Worm (Caenorhabditis elegans): ENCODE measurements around the gene nhr-227.

- TF ChIP-seq flt-1 (GFP tag; IDR thresholded peaks at IDR 0.05), result no peak
- no peak for TF ChIP-seq klf-2 (GFP tag; conservative IDR thresholded peaks at IDR 0.05)
Measured at ce11 chrV:2294577-2294976, 9.3 kb downstream of the nhr-227 start, which contains the start of gene nhr-226.

Data from whole organism, midembryonic.